Fruit fly (Drosophila melanogaster) whole organism, embryonic: ENCODE measurements around the gene MCU.

Source experiments
- ATbp ChIP-seq: fragments of 200-800 bp; sonication (Bioruptor generic); optimal IDR thresholded peaks from 2 replicates; lab custom pipeline; 2017; ENCODE audit warnings: missing biosample characterization, mild to moderate bottlenecking, missing genetic modification characterization, missing genetic modification reagents
- Abd-B ChIP-seq: fragments of 200-800 bp; sonication (Bioruptor generic); optimal IDR thresholded peaks from 2 replicates; lab custom pipeline; 2018; ENCODE audit warnings: missing biosample characterization, mild to moderate bottlenecking, missing genetic modification characterization, moderate library complexity
- BEAF-32 ChIP-seq: fragments of 200-800 bp; sonication (Bioruptor generic); optimal IDR thresholded peaks from 3 replicates; lab custom pipeline; 2017; ENCODE audit warnings: missing biosample characterization, missing genetic modification characterization, mild to moderate bottlenecking, moderate library complexity, missing genetic modification reagents
- CG11504 ChIP-seq: fragments of 200-800 bp; sonication (Bioruptor generic); optimal IDR thresholded peaks from 3 replicates; lab custom pipeline; 2019; ENCODE audit warnings: missing biosample characterization, mild to moderate bottlenecking, missing genetic modification characterization, moderate library complexity
- CG14441 ChIP-seq: fragments of 200-800 bp; sonication (Bioruptor generic); IDR thresholded peaks from 2 replicates; pipeline ENCODE4 v1.3.6; 2022; ENCODE audit warnings: missing biosample characterization, missing genetic modification characterization
- CG15696 ChIP-seq: fragments of 200-800 bp; sonication (Bioruptor generic); optimal IDR thresholded peaks from 2 replicates; lab custom pipeline; 2019; ENCODE audit warnings: missing biosample characterization, mild to moderate bottlenecking, missing genetic modification characterization, moderate library complexity
- CG16815 ChIP-seq: fragments of 200-800 bp; sonication (Bioruptor generic); optimal IDR thresholded peaks from 3 replicates; lab custom pipeline; 2017; ENCODE audit warnings: missing biosample characterization, mild to moderate bottlenecking, missing genetic modification characterization
- CG17328 ChIP-seq: fragments of 200-800 bp; sonication (Bioruptor generic); IDR thresholded peaks from 2 replicates; pipeline ENCODE4 v1.3.6; 2022; ENCODE audit warnings: missing biosample characterization, missing genetic modification characterization
- CG17385 ChIP-seq: fragments of 200-800 bp; sonication (Bioruptor generic); optimal IDR thresholded peaks from 3 replicates; lab custom pipeline; 2018; ENCODE audit warnings: missing biosample characterization, mild to moderate bottlenecking, missing genetic modification characterization
- CG17612 ChIP-seq: fragments of 200-800 bp; sonication (Bioruptor generic); IDR thresholded peaks from 2 replicates; pipeline ENCODE4 v1.3.6; 2022; ENCODE audit warnings: missing biosample characterization, missing genetic modification characterization
- CG32767 ChIP-seq: fragments of 200-800 bp; sonication (Bioruptor generic); IDR thresholded peaks from 2 replicates; pipeline ENCODE4 v1.3.6; 2022; ENCODE audit warnings: missing biosample characterization, missing genetic modification characterization
- CG4404 ChIP-seq: fragments of 200-800 bp; sonication (Bioruptor generic); IDR thresholded peaks from 2 replicates; pipeline ENCODE4 v1.3.6; 2022; ENCODE audit warnings: missing biosample characterization, missing genetic modification characterization
- CG4424 ChIP-seq: fragments of 200-800 bp; sonication (Bioruptor generic); optimal IDR thresholded peaks from 3 replicates; lab custom pipeline; 2016; ENCODE audit warnings: missing biosample characterization, missing genetic modification characterization
- CG4707 ChIP-seq: fragments of 200-800 bp; sonication (Bioruptor generic); optimal IDR thresholded peaks from 2 replicates; lab custom pipeline; 2018; ENCODE audit warnings: missing biosample characterization, mild to moderate bottlenecking, missing genetic modification characterization, moderate library complexity
- CG4730 ChIP-seq: fragments of 200-800 bp; sonication (Bioruptor generic); IDR thresholded peaks from 2 replicates; pipeline ENCODE4 v1.3.6; 2022; ENCODE audit warnings: missing biosample characterization, missing genetic modification characterization
- CG4820 ChIP-seq: fragments of 200-800 bp; sonication (Bioruptor generic); optimal IDR thresholded peaks from 3 replicates; lab custom pipeline; 2016; ENCODE audit warnings: missing biosample characterization, missing genetic modification characterization
- CG6689 ChIP-seq: fragments of 200-800 bp; sonication (Bioruptor generic); IDR thresholded peaks from 2 replicates; pipeline ENCODE4 v1.3.6; 2022; ENCODE audit warnings: missing biosample characterization, missing genetic modification characterization
- CG6813 ChIP-seq: fragments of 200-800 bp; sonication (Bioruptor generic); optimal IDR thresholded peaks from 2 replicates; lab custom pipeline; 2017; ENCODE audit warnings: missing biosample characterization, missing genetic modification characterization, mild to moderate bottlenecking, moderate library complexity, missing genetic modification reagents
- CG9727 ChIP-seq: fragments of 200-800 bp; sonication (Bioruptor generic); optimal IDR thresholded peaks from 3 replicates; lab custom pipeline; 2017; ENCODE audit warnings: missing biosample characterization, mild to moderate bottlenecking, missing genetic modification characterization
- CG9932 ChIP-seq: fragments of 200-800 bp; sonication (Bioruptor generic); IDR thresholded peaks from 2 replicates; pipeline ENCODE4 v1.3.6; 2022; ENCODE audit warnings: missing biosample characterization, missing genetic modification characterization
- CrebB ChIP-seq: fragments of 200-800 bp; sonication (Bioruptor generic); optimal IDR thresholded peaks from 3 replicates; lab custom pipeline; 2018; ENCODE audit warnings: missing biosample characterization, mild to moderate bottlenecking, missing genetic modification characterization
- Drgx ChIP-seq: fragments of 200-800 bp; sonication (Bioruptor generic); IDR thresholded peaks from 2 replicates; pipeline ENCODE4 v1.3.6; 2022; ENCODE audit warnings: missing biosample characterization, missing genetic modification characterization
- ERR ChIP-seq: fragments of 200-800 bp; sonication (Bioruptor generic); optimal IDR thresholded peaks from 2 replicates; lab custom pipeline; 2016; ENCODE audit warnings: missing biosample characterization, missing genetic modification characterization
- Gsc ChIP-seq: fragments of 200-800 bp; sonication (Bioruptor generic); IDR thresholded peaks from 2 replicates; pipeline ENCODE4 v1.3.6; 2022; ENCODE audit warnings: missing biosample characterization, missing genetic modification characterization
- Hr3 ChIP-seq: fragments of 200-800 bp; sonication (Bioruptor generic); optimal IDR thresholded peaks from 3 replicates; lab custom pipeline; 2016; ENCODE audit warnings: missing biosample characterization, missing genetic modification characterization
- Hsf ChIP-seq: fragments of 200-800 bp; sonication (Bioruptor generic); optimal IDR thresholded peaks from 3 replicates; lab custom pipeline; 2016; ENCODE audit warnings: missing biosample characterization, missing genetic modification characterization
- Med ChIP-seq: fragments of 200-800 bp; sonication (Bioruptor generic); peaks from one replicate; lab custom pipeline; 2016; ENCODE audit warnings: missing biosample characterization, missing genetic modification characterization, mild to moderate bottlenecking, inconsistent platforms, moderate library complexity
- Oli ChIP-seq: fragments of 200-800 bp; sonication (Bioruptor generic); optimal IDR thresholded peaks from 2 replicates; lab custom pipeline; 2018; ENCODE audit warnings: missing biosample characterization, mild to moderate bottlenecking, missing genetic modification characterization, moderate library complexity
- abd-A ChIP-seq: fragments of 200-800 bp; sonication (Bioruptor generic); optimal IDR thresholded peaks from 3 replicates; lab custom pipeline; 2019; ENCODE audit warnings: missing biosample characterization, mild to moderate bottlenecking, missing genetic modification characterization, moderate library complexity
- chm ChIP-seq: fragments of 200-800 bp; sonication (Bioruptor generic); IDR thresholded peaks from 2 replicates; pipeline ENCODE4 v1.3.6; 2022; ENCODE audit warnings: missing biosample characterization, missing genetic modification characterization
- ci ChIP-seq: fragments of 200-800 bp; sonication (Bioruptor generic); IDR thresholded peaks from 3 replicates; pipeline ENCODE4 v1.3.6; 2022; ENCODE audit warnings: missing biosample characterization, missing genetic modification characterization
- dati ChIP-seq: fragments of 200-800 bp; sonication (Bioruptor generic); IDR thresholded peaks from 2 replicates; pipeline ENCODE4 v1.3.6; 2022; ENCODE audit warnings: missing biosample characterization, missing genetic modification characterization
- dmrt11E ChIP-seq: fragments of 200-800 bp; sonication (Bioruptor generic); optimal IDR thresholded peaks from 3 replicates; lab custom pipeline; 2018; ENCODE audit warnings: missing biosample characterization, mild to moderate bottlenecking, missing genetic modification characterization, moderate library complexity
- esg ChIP-seq: fragments of 200-800 bp; sonication (Bioruptor generic); conservative IDR thresholded peaks from 2 replicates; pipeline ENCODE4 v1.3.6; 2022; ENCODE audit warnings: missing biosample characterization, missing genetic modification characterization
- fd96Cb ChIP-seq: fragments of 200-800 bp; sonication (Bioruptor generic); optimal IDR thresholded peaks from 2 replicates; lab custom pipeline; 2018; ENCODE audit warnings: missing biosample characterization, mild to moderate bottlenecking, missing genetic modification characterization, moderate library complexity
- gcm ChIP-seq: fragments of 200-800 bp; sonication (Bioruptor generic); optimal IDR thresholded peaks from 2 replicates; lab custom pipeline; 2019; ENCODE audit warnings: missing biosample characterization, mild to moderate bottlenecking, missing genetic modification characterization, moderate library complexity
- gfzf ChIP-seq: fragments of 200-800 bp; sonication (Bioruptor generic); optimal IDR thresholded peaks from 2 replicates; lab custom pipeline; 2016; ENCODE audit warnings: missing biosample characterization, mild to moderate bottlenecking, missing genetic modification characterization, moderate library complexity
- mam ChIP-seq: fragments of 200-800 bp; sonication (Bioruptor generic); optimal IDR thresholded peaks from 3 replicates; lab custom pipeline; 2016; ENCODE audit warnings: missing biosample characterization, missing genetic modification characterization
- nmo ChIP-seq: fragments of 200-800 bp; sonication (Bioruptor generic); optimal IDR thresholded peaks from 2 replicates; lab custom pipeline; 2018; ENCODE audit warnings: missing biosample characterization, mild to moderate bottlenecking, missing genetic modification characterization, moderate library complexity
- nom ChIP-seq: fragments of 200-800 bp; sonication (Bioruptor generic); optimal IDR thresholded peaks from 2 replicates; lab custom pipeline; 2017; ENCODE audit warnings: missing biosample characterization, missing genetic modification characterization, mild to moderate bottlenecking, moderate library complexity, missing genetic modification reagents
- pan ChIP-seq, 4 experiments: fragments of >200 bp in 3 of 4; fragments of 200-800 bp in 1 of 4; sonication (Bioruptor generic) in 1 of 4; optimal IDR thresholded peaks in 3 of 4; IDR thresholded peaks in 1 of 4; 2 replicates each; pipeline versions ENCODE4 v1.3.6 to Lab custom; 2017 to 2022; ENCODE audit warnings: missing biosample characterization in 2 of 4, missing genetic modification characterization in 2 of 4, mixed read lengths in 1 of 4
- pho ChIP-seq: fragments of 200-800 bp; sonication (Bioruptor generic); optimal IDR thresholded peaks from 2 replicates; lab custom pipeline; 2016; ENCODE audit warnings: missing biosample characterization, missing genetic modification characterization
- prd ChIP-seq, 3 experiments: fragments of >200 bp in 2 of 3; fragments of 200-800 bp in 1 of 3; sonication (Bioruptor generic) in 1 of 3; optimal IDR thresholded peaks in 2 of 3; IDR thresholded peaks in 1 of 3; 2 replicates in 2 of 3; 3 replicates in 1 of 3; pipeline versions ENCODE4 v1.3.6 to Lab custom; 2017 to 2022; ENCODE audit warnings: missing biosample characterization in 1 of 3, missing genetic modification characterization in 1 of 3
- ttk ChIP-seq: fragments of 200-800 bp; sonication (Bioruptor generic); IDR thresholded peaks from 2 replicates; pipeline ENCODE4 v2.1.2; 2022; ENCODE audit warnings: missing biosample characterization, missing genetic modification characterization
- z ChIP-seq: fragments of 200-800 bp; sonication (Bioruptor generic); IDR thresholded peaks from 3 replicates; pipeline ENCODE4 v1.3.6; 2022; ENCODE audit warnings: missing biosample characterization, missing genetic modification characterization
- zfh1 ChIP-seq: fragments of 200-800 bp; sonication (Bioruptor generic); IDR thresholded peaks from 3 replicates; pipeline ENCODE4 v1.3.6; 2022; ENCODE audit warnings: missing biosample characterization, missing genetic modification characterization

The MCU gene

dm6 chr3L:6577313-6577852 lies 26.8 kb downstream of the MCU start (continued):
- TF ChIP-seq gcm (GFP tag; lab: Kevin White, UChicago) (no peak), gfzf (GFP tag; lab: Kevin White, UChicago) (no peak), ATbp (GFP tag; lab: Kevin White, UChicago) (peak; percentile 12), chm (no peak), CG9932 (GFP tag; lab: Robert Waterston, UW) (no peak), prd (optimal IDR thresholded peaks at IDR 0.05; lab: Kevin White, UChicago) (no peak), prd (GFP tag; IDR thresholded peaks at IDR 0.05; lab: Robert Waterston, UW) (0 out of 3 replicates have a peak, but pooled peaks have one; percentile 6), Hsf (GFP tag; lab: Kevin White, UChicago) (no peak), CG11504 (tag; lab: Kevin White, UChicago) (peak; percentile 39), CG6813 (GFP tag; lab: Kevin White, UChicago) (no peak), CG17612 (GFP tag; lab: Robert Waterston, UW) (peak; percentile 72; the same call in 1 of the 2 replicates), CG17385 (no peak), zfh1 (GFP tag; lab: Robert Waterston, UW) (no peak), Med (GFP tag; lab: Kevin White, UChicago) (peak; percentile 45)
- TF ChIP-seq, all 482 proteins: peak for 21

- TF ChIP-seq CG14441 (GFP tag; lab: Robert Waterston, UW), result peak; percentile 44; the same call in 1 of the 2 replicates
- TF ChIP-seq CG9727 (GFP tag; lab: Kevin White, UChicago), result peak; percentile 2
- no peak for TF ChIP-seq CG4730 (GFP tag; lab: Robert Waterston, UW)
- no peak for TF ChIP-seq CG4707 (GFP tag; lab: Kevin White, UChicago)
- peak; percentile 75 for TF ChIP-seq zfh1 (GFP tag; lab: Robert Waterston, UW)
- TF ChIP-seq CG15696 (tag; lab: Kevin White, UChicago), result peak; percentile 48
- TF ChIP-seq CG32767 (GFP tag; lab: Robert Waterston, UW), result 0 out of 2 replicates have a peak, but pooled peaks have one; percentile 13
- TF ChIP-seq z (GFP tag; lab: Robert Waterston, UW), result 0 out of 3 replicates have a peak, but pooled peaks have one; percentile 26
- no peak for TF ChIP-seq BEAF-32 (GFP tag; lab: Kevin White, UChicago)
- peak; percentile 12 for TF ChIP-seq CG16815 (GFP tag; lab: Kevin White, UChicago)
- TF ChIP-seq Gsc, result 0 out of 2 replicates have a peak, but pooled peaks have one; percentile 15
- peak; percentile 42; the same call in 1 of the 2 replicates for TF ChIP-seq CG4404 (GFP tag; lab: Robert Waterston, UW)
- TF ChIP-seq Abd-B, result peak; percentile 21
- TF ChIP-seq Oli (tag; lab: Kevin White, UChicago), result peak; percentile 39
- TF ChIP-seq pan (optimal IDR thresholded peaks at IDR 0.05; lab: Kevin White, UChicago), result no peak
- TF ChIP-seq pan (GFP tag; optimal IDR thresholded peaks at IDR 0.05 in 1 of 2, IDR thresholded peaks at IDR 0.05 in 1 of 2), result peak in 1 of 2 experiments; percentile 25
- 0 out of 2 replicates have a peak, but pooled peaks have one; percentile 14 for TF ChIP-seq esg (GFP tag; lab: Robert Waterston, UW)
- no peak for TF ChIP-seq CrebB
- no peak for TF ChIP-seq ERR (GFP tag; lab: Kevin White, UChicago)
- TF ChIP-seq CG4820, result peak; percentile 13
- TF ChIP-seq CG6689, result peak; percentile 49
- TF ChIP-seq Drgx (GFP tag; lab: Robert Waterston, UW), result peak; percentile 65; the same call in 1 of the 2 replicates
- TF ChIP-seq ttk (GFP tag; lab: Robert Waterston, UW), result peak; percentile 44
- TF ChIP-seq nom (GFP tag; lab: Kevin White, UChicago), result no peak
- TF ChIP-seq Hr3 (GFP tag; lab: Kevin White, UChicago), result peak; percentile 30
- no peak for TF ChIP-seq dati (GFP tag; lab: Robert Waterston, UW)
- TF ChIP-seq mam (GFP tag; lab: Kevin White, UChicago), result no peak
- peak; percentile 79; the same call in 2 of the 3 replicates for TF ChIP-seq ci
- peak; percentile 30 for TF ChIP-seq fd96Cb (tag; lab: Kevin White, UChicago)
- TF ChIP-seq dmrt11E (tag; lab: Kevin White, UChicago), result peak; percentile 58
- TF ChIP-seq CG4424 (GFP tag; lab: Kevin White, UChicago), result peak; percentile 15
- TF ChIP-seq abd-A (tag; lab: Kevin White, UChicago), result no peak
- peak; percentile 41 for TF ChIP-seq nmo
- TF ChIP-seq CG17328 (GFP tag; lab: Robert Waterston, UW), result peak; percentile 48
- peak; percentile 18 for TF ChIP-seq CG17385
- TF ChIP-seq pho, result no peak
Observed at dm6 chr3L:6589429-6590062, 39.0 kb downstream of the MCU start, which contains the start of gene jv. TSS of gene jv (minus strand) at chr3L:6589479.
